Worm (Caenorhabditis elegans) whole organism, L4 larva: ENCODE measurements around the gene F40F8.4.

ENCODE experiments used
- ZK546.5 ChIP-seq, 2 experiments: sonication (generic microtip); optimal IDR thresholded peaks; 2 replicates each; lab custom pipeline; 2017; ENCODE audit warnings: missing biosample characterization in 2 of 2, missing genetic modification characterization in 2 of 2
- dve-1 ChIP-seq: sonication (generic microtip); optimal IDR thresholded peaks from 2 replicates; lab custom pipeline; 2017; ENCODE audit warnings: antibody characterized with exemption, mild to moderate bottlenecking, missing genetic modification characterization, missing compliant biosample characterization; ENCODE audit not compliant: insufficient read depth
- nhr-42 ChIP-seq: fragments of 200-800 bp; sonication (Bioruptor generic); IDR thresholded peaks from 2 replicates; pipeline ENCODE4 v1.3.6; 2022; ENCODE audit warnings: missing genetic modification characterization, missing compliant biosample characterization
- pqm-1 ChIP-seq: sonication (generic microtip); optimal IDR thresholded peaks from 2 replicates; lab custom pipeline; 2017; ENCODE audit warnings: missing biosample characterization, missing genetic modification characterization

- TF ChIP-seq nhr-42 (GFP tag; lab: Robert Waterston, UW) (no peak), ZK546.5 (tag; optimal IDR thresholded peaks at IDR 0.05; lab: Kevin White, UChicago) (no peak), pqm-1 (tag; lab: Kevin White, UChicago) (no peak), dve-1 (tag; lab: Kevin White, UChicago) (no peak)
These were observed 32.2 kb downstream of the F40F8.4 start, which contains the start of gene apc-17 for ce11 chrII:11107828-11108227.
